Fruit fly (Drosophila melanogaster): ENCODE results near the gene Bin1.
A peak's percentile ranks its signal among the peaks of the same experiment; 100 is the strongest.

The Bin1 gene

dm6 chr3R:16157564-16158242 is 31.7 kb downstream of the Bin1 start (continued):
- TF ChIP-seq crol (GFP tag; IDR thresholded peaks at IDR 0.05), result peak; percentile 75
- no peak for TF ChIP-seq sisA (GFP tag; IDR thresholded peaks at IDR 0.05)
- peak in 1 of 2 experiments; percentile 75 for TF ChIP-seq Hr51 (GFP tag; optimal IDR thresholded peaks at IDR 0.05)
- TF ChIP-seq run (tag; optimal IDR thresholded peaks at IDR 0.05), result no peak
- peak; percentile 58 for TF ChIP-seq Oli (tag; optimal IDR thresholded peaks at IDR 0.05)
- TF ChIP-seq CG10565 (GFP tag; optimal IDR thresholded peaks at IDR 0.05), result no peak
- no peak for TF ChIP-seq tll (GFP tag; optimal IDR thresholded peaks at IDR 0.05)
- TF ChIP-seq CG11093 (GFP tag; IDR thresholded peaks at IDR 0.05), result no peak
- TF ChIP-seq sob (GFP tag; IDR thresholded peaks at IDR 0.05), result peak; percentile 50; the same call in 1 of the 2 replicates
- peak; percentile 67; the same call in 2 of the 3 replicates for TF ChIP-seq CG17361 (GFP tag; IDR thresholded peaks at IDR 0.05)
- no peak for TF ChIP-seq ap (GFP tag; IDR thresholded peaks at IDR 0.05)
- no peak for TF ChIP-seq Fer2 (tag; optimal IDR thresholded peaks at IDR 0.05)
- TF ChIP-seq CG17385 (GFP tag; optimal IDR thresholded peaks at IDR 0.05), result peak; percentile 31
- TF ChIP-seq schlank (tag; optimal IDR thresholded peaks at IDR 0.05), result no peak
- no peak for TF ChIP-seq CG14860 (GFP tag; IDR thresholded peaks at IDR 0.05; ENCODE audit: partially characterized antibody)
- TF ChIP-seq nom (GFP tag; optimal IDR thresholded peaks at IDR 0.05), result peak; percentile 14
- TF ChIP-seq Antp (GFP tag; optimal IDR thresholded peaks at IDR 0.05), result no peak
- no peak for TF ChIP-seq klu (GFP tag; IDR thresholded peaks at IDR 0.05)
- TF ChIP-seq dmrt99B (tag; optimal IDR thresholded peaks at IDR 0.05), result peak; percentile 70
- no peak for TF ChIP-seq CG2889 (GFP tag; IDR thresholded peaks at IDR 0.05)
- TF ChIP-seq tx (GFP tag; optimal IDR thresholded peaks at IDR 0.05), result no peak
- TF ChIP-seq gt (GFP tag; IDR thresholded peaks at IDR 0.05), result no peak
- TF ChIP-seq CG18011 (GFP tag; optimal IDR thresholded peaks at IDR 0.05), result no peak
- peak; percentile 92 for TF ChIP-seq scrt (GFP tag; optimal IDR thresholded peaks at IDR 0.05)
- no peak for TF ChIP-seq kah (GFP tag; optimal IDR thresholded peaks at IDR 0.05)
- no peak for TF ChIP-seq ken (GFP tag; IDR thresholded peaks at IDR 0.05)
- TF ChIP-seq Ssrp (tag; optimal IDR thresholded peaks at IDR 0.05), result peak; percentile 30
- 0 out of 3 replicates have a peak, but pooled peaks have one; percentile 46 for TF ChIP-seq so (GFP tag; IDR thresholded peaks at IDR 0.05)
- TF ChIP-seq bcd (GFP tag; optimal IDR thresholded peaks at IDR 0.05), result peak; percentile 51
- TF ChIP-seq CG30020 (tag; optimal IDR thresholded peaks at IDR 0.05), result no peak
- no peak for TF ChIP-seq CG2202 (tag; optimal IDR thresholded peaks at IDR 0.05)
- TF ChIP-seq Gug (GFP tag; IDR thresholded peaks at IDR 0.05), result no peak
- no peak for TF ChIP-seq Chrac-16 (GFP tag; optimal IDR thresholded peaks at IDR 0.05)
- TF ChIP-seq CG9932 (GFP tag; IDR thresholded peaks at IDR 0.05), result peak; percentile 58
- TF ChIP-seq tna (GFP tag; IDR thresholded peaks at IDR 0.05; ENCODE audit: partially characterized antibody), result peak; percentile 69
- peak; percentile 53 for TF ChIP-seq CG12659 (GFP tag; optimal IDR thresholded peaks at IDR 0.05)
- no peak for TF ChIP-seq TFAM (GFP tag; optimal IDR thresholded peaks at IDR 0.05)
- TF ChIP-seq B-H1 (GFP tag; IDR thresholded peaks at IDR 0.05), result peak; percentile 28; the same call in 1 of the 3 replicates
- TF ChIP-seq aop (GFP tag; IDR thresholded peaks at IDR 0.05), result no peak
- no peak for TF ChIP-seq corto (GFP tag; optimal IDR thresholded peaks at IDR 0.05)
- no peak for TF ChIP-seq zfh2 (GFP tag; optimal IDR thresholded peaks at IDR 0.05)
- TF ChIP-seq Taf1 (GFP tag; IDR thresholded peaks at IDR 0.05), result no peak
- no peak for TF ChIP-seq CG10462 (GFP tag; optimal IDR thresholded peaks at IDR 0.05)
- no peak for TF ChIP-seq en (GFP tag; optimal IDR thresholded peaks at IDR 0.05)
- TF ChIP-seq zf30C (GFP tag; optimal IDR thresholded peaks at IDR 0.05), result no peak
- no peak for TF ChIP-seq lola (GFP tag; optimal IDR thresholded peaks at IDR 0.05)
- TF ChIP-seq Dek (tag; optimal IDR thresholded peaks at IDR 0.05), result peak; percentile 28
- no peak for TF ChIP-seq CG8359 (GFP tag; optimal IDR thresholded peaks at IDR 0.05; ENCODE audit: borderline replicate concordance)
- 0 out of 4 replicates have a peak, but pooled peaks have one; percentile 20 for TF ChIP-seq Dll (GFP tag; IDR thresholded peaks at IDR 0.05; ENCODE audit: partially characterized antibody)
